Fruit fly (Drosophila melanogaster) Kc167 (cell line): ENCODE results near the gene CG2147.

Experiments
- psq ChIP-seq: fragments of >200 bp; optimal IDR thresholded peaks from 2 replicates; lab custom pipeline; 2017; ENCODE audit warnings: missing external identifiers
- ttk ChIP-seq: sonication (Bioruptor generic); optimal IDR thresholded peaks from 2 replicates; lab custom pipeline; 2017; ENCODE audit warnings: missing external identifiers

dm6 chrX:8231241-8232028, 9.0 kb upstream of the CG2147 start:
- TF ChIP-seq psq (no peak), ttk (lab: Kevin White, UChicago) (no peak)
